Worm (Caenorhabditis elegans): ENCODE data around the gene ina-1.

Gene ina-1

DNA sequence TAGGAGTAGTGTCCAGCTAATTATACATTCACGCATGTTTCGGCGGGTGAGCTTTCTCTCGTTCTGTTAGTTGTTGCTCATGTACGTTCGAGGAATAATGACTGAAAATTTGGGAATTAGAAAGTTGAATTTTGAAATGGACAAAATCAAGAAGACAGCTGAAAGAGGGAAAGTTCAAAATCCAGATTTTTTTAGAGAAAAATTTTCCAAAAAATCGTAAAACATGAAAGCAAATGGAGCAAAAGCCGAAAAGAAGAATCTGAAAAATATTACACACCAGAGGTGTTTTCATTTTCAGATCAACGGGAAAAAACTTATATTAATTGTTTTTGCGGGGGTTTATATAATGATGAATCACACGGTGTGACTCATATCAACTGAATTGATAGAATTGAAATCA lies at the start of gene ina-1:
Gene ina-1 (minus strand): TSS at position 101 of the 400 bp plus-strand sequence.
- TF ChIP-seq dve-1 (tag; optimal IDR thresholded peaks at IDR 0.05; ENCODE audit: insufficient read depth) = no peak
- no peak for TF ChIP-seq vab-7 (GFP tag; IDR thresholded peaks at IDR 0.05)
- no peak for TF ChIP-seq F44E2.7 (GFP tag; IDR thresholded peaks at IDR 0.05)
- TF ChIP-seq lin-38 (GFP tag; IDR thresholded peaks at IDR 0.05) = no peak
- no peak for TF ChIP-seq hlh-30 (tag; optimal IDR thresholded peaks at IDR 0.05; ENCODE audit: insufficient read depth)
- no peak for TF ChIP-seq Y105C5A.15 (GFP tag; IDR thresholded peaks at IDR 0.05)
- TF ChIP-seq attf-4 (tag; optimal IDR thresholded peaks at IDR 0.05) = no peak
- peak in 1 of 2 experiments; percentile 27 for TF ChIP-seq unc-62 (GFP tag; optimal IDR thresholded peaks at IDR 0.05 in 1 of 2)
- TF ChIP-seq unc-62 (tag; optimal IDR thresholded peaks at IDR 0.05) = no peak
- no peak for TF ChIP-seq T20F7.1 (GFP tag; optimal IDR thresholded peaks at IDR 0.05)

DNA sequence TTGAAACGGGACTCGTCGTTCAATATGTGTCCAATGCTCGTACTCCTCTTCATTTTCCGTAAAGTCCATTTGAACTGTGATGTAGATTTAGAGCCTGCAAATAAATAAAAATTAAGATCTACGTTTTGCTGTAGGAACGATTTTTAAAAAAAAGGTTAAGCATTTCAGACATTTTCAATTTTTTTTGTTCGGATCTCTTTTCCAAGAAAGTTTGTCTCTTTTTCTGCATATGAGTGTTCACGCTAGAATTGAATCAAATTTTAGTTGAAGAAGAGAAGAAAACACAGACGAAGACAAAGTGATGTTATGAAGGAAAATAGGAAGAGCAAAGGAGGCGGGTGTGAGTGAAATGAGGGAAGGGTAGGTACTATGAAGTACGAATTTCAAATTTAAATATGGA lies 42.8 kb upstream of the ina-1 start, which contains the start of gene npr-29:
Gene npr-29 (minus strand): TSS at position 101 of the 400 bp plus-strand sequence.
- TF ChIP-seq lim-7 (GFP tag; IDR thresholded peaks at IDR 0.05) = no peak
- TF ChIP-seq lin-13 (GFP tag; optimal IDR thresholded peaks at IDR 0.05) = no peak
- TF ChIP-seq hmg-1.1 (GFP tag; IDR thresholded peaks at IDR 0.05) = no peak
- TF ChIP-seq ama-1 (optimal IDR thresholded peaks at IDR 0.05) = no peak
- no peak for TF ChIP-seq snpc-1.2 (GFP tag; IDR thresholded peaks at IDR 0.05)
- TF ChIP-seq F44E2.7 (GFP tag; IDR thresholded peaks at IDR 0.05) = no peak
- no peak for TF ChIP-seq ceh-62 (tag; optimal IDR thresholded peaks at IDR 0.05)
- no peak for TF ChIP-seq pha-4 (GFP tag; IDR thresholded peaks at IDR 0.05)
- no peak for TF ChIP-seq pha-4 (tag; optimal IDR thresholded peaks at IDR 0.05)
- no peak for TF ChIP-seq T26A8.4 (GFP tag; IDR thresholded peaks at IDR 0.05)
- TF ChIP-seq lsy-2 (tag; optimal IDR thresholded peaks at IDR 0.05) = no peak

DNA sequence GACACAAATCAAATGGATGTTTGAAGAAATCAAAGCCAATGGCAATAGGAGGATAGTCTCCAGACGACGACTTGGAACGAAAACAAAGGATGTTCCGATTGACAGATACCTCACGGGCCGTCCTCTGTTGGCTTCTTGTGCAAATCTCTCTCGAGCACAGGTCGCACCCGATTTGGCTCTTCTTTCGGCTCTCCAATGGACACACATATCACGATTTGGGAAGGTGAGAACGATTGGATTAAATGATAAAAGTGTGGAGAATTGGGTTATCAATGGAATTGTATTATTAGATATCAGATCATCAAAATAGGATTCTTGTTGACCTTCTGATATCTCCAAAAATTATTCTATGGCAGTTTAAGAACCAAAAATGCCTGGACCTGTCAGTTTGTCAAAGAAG lies 33.6 kb upstream of the ina-1 start, which contains the start of gene ZC84.1:
Gene ZC84.1 (minus strand): TSS at position 101 of the 400 bp plus-strand sequence.
- TF ChIP-seq ztf-7 (tag; optimal IDR thresholded peaks at IDR 0.05) (no peak), mxl-2 (GFP tag; conservative IDR thresholded peaks at IDR 0.05) (no peak), cey-2 (tag; optimal IDR thresholded peaks at IDR 0.05; ENCODE audit: borderline replicate concordance, insufficient read depth) (no peak), attf-4 (tag; optimal IDR thresholded peaks at IDR 0.05) (no peak), aha-1 (tag) (no peak), spr-1 (tag; optimal IDR thresholded peaks at IDR 0.05) (no peak), Y48G9A.11 (GFP tag; IDR thresholded peaks at IDR 0.05) (no peak), hmg-1.1 (GFP tag; IDR thresholded peaks at IDR 0.05) (no peak), mdl-1 (tag; optimal IDR thresholded peaks at IDR 0.05) (no peak)

DNA sequence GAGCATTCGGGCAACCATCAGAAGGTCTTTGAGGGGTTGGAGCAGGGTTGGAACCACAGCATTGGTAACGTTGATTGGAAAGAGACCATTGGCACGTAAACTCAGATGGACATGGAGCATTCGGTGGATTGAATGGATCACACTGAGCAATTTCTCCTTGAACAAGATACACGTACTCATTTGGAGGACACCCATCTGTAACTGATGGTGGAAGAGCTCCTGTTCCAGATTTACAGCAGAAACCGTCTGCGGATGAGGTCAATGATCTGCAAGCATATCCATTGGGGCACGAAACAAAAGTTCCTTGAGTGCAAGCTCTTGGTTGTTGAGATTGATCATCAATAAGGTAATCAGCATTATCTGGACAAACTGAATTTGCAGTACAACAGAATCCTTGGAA lies 29.4 kb upstream of the ina-1 start:
- TF ChIP-seq unc-62 (GFP tag; optimal IDR thresholded peaks at IDR 0.05 in 1 of 2) (peak in 1 of 2 experiments; percentile 92), unc-62 (tag; optimal IDR thresholded peaks at IDR 0.05) (no peak), saeg-2 (GFP tag; IDR thresholded peaks at IDR 0.05) (no peak)

DNA sequence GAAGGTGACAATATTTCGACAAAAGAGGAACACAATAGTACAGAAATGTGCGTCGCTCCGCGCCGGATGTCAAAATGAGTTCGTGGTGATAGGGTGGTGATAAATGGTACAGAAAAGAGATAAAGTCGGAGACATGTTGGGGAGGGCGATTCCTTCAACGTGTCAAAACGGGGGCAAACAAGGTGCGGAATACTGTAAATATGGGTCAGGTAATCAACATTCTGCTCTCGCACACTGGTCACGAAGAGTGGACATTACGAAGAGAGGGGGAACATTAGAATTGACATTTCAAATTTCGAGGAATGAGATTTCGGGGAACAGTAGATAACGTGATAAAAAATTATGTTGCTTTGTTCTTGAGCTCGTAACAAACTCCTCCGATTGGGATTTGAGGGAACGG lies 27.0 kb upstream of the ina-1 start, which contains the start of gene ZC84.6:
Gene ZC84.6 (minus strand): TSS at position 101 of the 400 bp plus-strand sequence.
- TF ChIP-seq tag-97 (GFP tag; IDR thresholded peaks at IDR 0.05) (no peak), pqm-1 (tag; optimal IDR thresholded peaks at IDR 0.05) (no peak), spr-3 (GFP tag; optimal IDR thresholded peaks at IDR 0.05) (no peak), dmd-9 (GFP tag; IDR thresholded peaks at IDR 0.05) (no peak), unc-62 (GFP tag; optimal IDR thresholded peaks at IDR 0.05 in 1 of 2) (no peak), unc-62 (tag; optimal IDR thresholded peaks at IDR 0.05) (no peak), vab-7 (GFP tag; IDR thresholded peaks at IDR 0.05) (no peak), Y105C5A.15 (GFP tag; IDR thresholded peaks at IDR 0.05) (no peak), tra-1 (GFP tag; IDR thresholded peaks at IDR 0.05) (no peak), php-3 (GFP tag; IDR thresholded peaks at IDR 0.05) (no peak), spr-1 (tag; optimal IDR thresholded peaks at IDR 0.05) (no peak), aha-1 (tag) (no peak), hlh-30 (tag; optimal IDR thresholded peaks at IDR 0.05; ENCODE audit: insufficient read depth) (no peak)
